Fruit fly (Drosophila melanogaster): ENCODE data around the gene PolZ2.
A peak's percentile ranks its signal among the peaks of the same experiment; 100 is the strongest.

Gene PolZ2

DNA sequence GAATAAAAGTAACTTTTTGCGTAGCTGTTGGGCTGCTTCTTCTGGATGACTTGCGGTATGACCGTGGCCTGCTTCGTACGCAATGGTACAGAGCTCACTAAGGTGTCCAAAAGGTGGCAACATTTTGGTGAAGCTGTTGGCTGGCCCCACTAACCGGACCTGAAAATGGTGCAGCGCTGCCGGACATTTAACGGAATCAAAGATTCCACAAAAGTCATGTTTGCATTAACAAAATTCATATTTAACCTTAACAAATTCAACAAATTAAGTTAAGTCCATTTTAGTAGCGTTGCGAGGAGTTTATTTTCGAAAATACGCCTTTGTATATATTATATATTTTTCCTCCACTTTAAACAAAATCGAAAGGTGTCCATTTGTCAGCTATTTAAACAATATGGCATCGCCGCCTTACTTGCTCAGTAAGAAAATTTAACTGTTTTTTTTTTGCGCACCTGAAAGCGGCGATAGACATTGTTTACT, 12.4 kb downstream of the PolZ2 start, which contains the start of the genes kra and SecS (continued):
- TF ChIP-seq CG12104 (GFP tag; optimal IDR thresholded peaks at IDR 0.05): peak; percentile 75
- peak; percentile 5 for TF ChIP-seq cato (GFP tag; optimal IDR thresholded peaks at IDR 0.05; ENCODE audit: borderline replicate concordance)
- TF ChIP-seq HHEX (GFP tag; optimal IDR thresholded peaks at IDR 0.05): peak; percentile 3
- peak; percentile 93 for TF ChIP-seq pzg (GFP tag; optimal IDR thresholded peaks at IDR 0.05)
- TF ChIP-seq stwl (tag; optimal IDR thresholded peaks at IDR 0.05): peak; percentile 86
- no peak for TF ChIP-seq CG15479 (GFP tag; optimal IDR thresholded peaks at IDR 0.05)
- TF ChIP-seq Dip2 (GFP tag; IDR thresholded peaks at IDR 0.05): no peak
- peak; percentile 20 for TF ChIP-seq ash1 (GFP tag; optimal IDR thresholded peaks at IDR 0.05)
- peak; percentile 67 for TF ChIP-seq CG17829 (tag; optimal IDR thresholded peaks at IDR 0.05)
- TF ChIP-seq CG16779 (GFP tag; IDR thresholded peaks at IDR 0.05): no peak
- peak; percentile 35 for TF ChIP-seq trh (GFP tag; optimal IDR thresholded peaks at IDR 0.05)
- peak; percentile 10 for TF ChIP-seq CG7271 (tag; optimal IDR thresholded peaks at IDR 0.05)
- TF ChIP-seq Antp (GFP tag; optimal IDR thresholded peaks at IDR 0.05): peak; percentile 35
- TF ChIP-seq CG18599 (GFP tag; optimal IDR thresholded peaks at IDR 0.05): peak; percentile 72
- peak; percentile 63 for TF ChIP-seq bcd (GFP tag; optimal IDR thresholded peaks at IDR 0.05)
- peak; percentile 47 for TF ChIP-seq nerfin-1 (tag; optimal IDR thresholded peaks at IDR 0.05)
- TF ChIP-seq CG2129 (GFP tag; IDR thresholded peaks at IDR 0.05; ENCODE audit: partially characterized antibody): no peak
- TF ChIP-seq Pdp1 (GFP tag; optimal IDR thresholded peaks at IDR 0.05): peak; percentile 13 to 51
- TF ChIP-seq Six4 (GFP tag; optimal IDR thresholded peaks at IDR 0.05): peak; percentile 30
- TF ChIP-seq CG8944 (GFP tag; optimal IDR thresholded peaks at IDR 0.05): peak; percentile 32
- TF ChIP-seq oc (tag; optimal IDR thresholded peaks at IDR 0.05): no peak
- TF ChIP-seq seq (GFP tag; IDR thresholded peaks at IDR 0.05): no peak
- TF ChIP-seq Vsx1 (GFP tag; optimal IDR thresholded peaks at IDR 0.05): no peak
- peak; percentile 80 for TF ChIP-seq CG30403 (GFP tag; optimal IDR thresholded peaks at IDR 0.05)
- peak; percentile 29 for TF ChIP-seq fd96Cb (tag; optimal IDR thresholded peaks at IDR 0.05)
- TF ChIP-seq tgo (GFP tag; IDR thresholded peaks at IDR 0.05): no peak
- peak; percentile 42 for TF ChIP-seq CG33557 (GFP tag; optimal IDR thresholded peaks at IDR 0.05)
- TF ChIP-seq Fer1 (GFP tag; optimal IDR thresholded peaks at IDR 0.05): peak; percentile 68
- TF ChIP-seq CG15011 (GFP tag; optimal IDR thresholded peaks at IDR 0.05): peak; percentile 37
- peak; percentile 71 for TF ChIP-seq Sox100B (GFP tag; optimal IDR thresholded peaks at IDR 0.05)
- TF ChIP-seq CG4360 (GFP tag; IDR thresholded peaks at IDR 0.05): no peak
- TF ChIP-seq CG9797 (GFP tag; optimal IDR thresholded peaks at IDR 0.05): peak; percentile 97
- peak; percentile 86 for TF ChIP-seq CG14710 (tag; optimal IDR thresholded peaks at IDR 0.05)
- TF ChIP-seq ems (GFP tag; optimal IDR thresholded peaks at IDR 0.05): peak; percentile 45
- no peak for TF ChIP-seq p53 (GFP tag; optimal IDR thresholded peaks at IDR 0.05)
- TF ChIP-seq CG10979 (tag; optimal IDR thresholded peaks at IDR 0.05): peak; percentile 46
- TF ChIP-seq D (optimal IDR thresholded peaks at IDR 0.05): no peak
- TF ChIP-seq D (GFP tag; optimal IDR thresholded peaks at IDR 0.05): no peak
- peak; percentile 60 for TF ChIP-seq Fer2 (tag; optimal IDR thresholded peaks at IDR 0.05)
- no peak for TF ChIP-seq CG4282 (GFP tag; optimal IDR thresholded peaks at IDR 0.05)
- TF ChIP-seq CG12769 (tag; optimal IDR thresholded peaks at IDR 0.05): no peak
- TF ChIP-seq CG2116 (GFP tag; optimal IDR thresholded peaks at IDR 0.05): peak; percentile 78
- peak; percentile 47 for TF ChIP-seq Side (GFP tag; optimal IDR thresholded peaks at IDR 0.05)
- peak; percentile 95 for TF ChIP-seq gfzf (GFP tag; optimal IDR thresholded peaks at IDR 0.05)
- peak in 1 of 2 experiments; percentile 53 for TF ChIP-seq bsh (GFP tag; optimal IDR thresholded peaks at IDR 0.05)
- peak; percentile 75 for TF ChIP-seq CG9817 (tag; optimal IDR thresholded peaks at IDR 0.05)
- TF ChIP-seq nmo (GFP tag; optimal IDR thresholded peaks at IDR 0.05): peak; percentile 75
- peak; percentile 9 for TF ChIP-seq sd (tag; optimal IDR thresholded peaks at IDR 0.05)
- peak; percentile 51 for TF ChIP-seq CG18619 (GFP tag; optimal IDR thresholded peaks at IDR 0.05)
- peak; percentile 60 for TF ChIP-seq CTCF (GFP tag; optimal IDR thresholded peaks at IDR 0.05)

Data from whole organism, embryonic.